Fruit fly (Drosophila melanogaster) whole organism, pupa: ENCODE data around the gene SCCRO.
A peak's percentile ranks its signal among the peaks of the same experiment; 100 is the strongest.

ENCODE experiments used
- CG10348 ChIP-seq: fragments of 200-800 bp; sonication (Bioruptor generic); IDR thresholded peaks from 2 replicates; pipeline ENCODE4 v1.3.6; 2022; ENCODE audit warnings: missing biosample characterization, missing genetic modification characterization
- CG12605 ChIP-seq: fragments of 200-800 bp; sonication (Bioruptor generic); IDR thresholded peaks from 2 replicates; pipeline ENCODE4 v1.3.6; 2022; ENCODE audit warnings: missing biosample characterization, missing genetic modification characterization
- CG13204 ChIP-seq: fragments of 200-800 bp; sonication (Bioruptor generic); optimal IDR thresholded peaks from 2 replicates; lab custom pipeline; 2018; ENCODE audit warnings: missing biosample characterization, mild to moderate bottlenecking, missing genetic modification characterization, moderate library complexity
- CG14655 ChIP-seq: fragments of 200-800 bp; sonication (Bioruptor generic); optimal IDR thresholded peaks from 3 replicates; lab custom pipeline; 2017; ENCODE audit warnings: mild to moderate bottlenecking, missing biosample characterization, missing genetic modification reagents, missing genetic modification characterization
- CG15710 ChIP-seq: fragments of 200-800 bp; sonication (Bioruptor generic); optimal IDR thresholded peaks from 2 replicates; lab custom pipeline; 2018; ENCODE audit warnings: missing biosample characterization, mild to moderate bottlenecking, missing genetic modification characterization, moderate library complexity
- CG17806 ChIP-seq: fragments of 200-800 bp; sonication (Bioruptor generic); optimal IDR thresholded peaks from 2 replicates; lab custom pipeline; 2018; ENCODE audit warnings: missing biosample characterization, mild to moderate bottlenecking, missing genetic modification characterization, moderate library complexity
- CG32121 ChIP-seq: fragments of 200-800 bp; sonication (Bioruptor generic); IDR thresholded peaks from 2 replicates; pipeline ENCODE4 v1.3.6; 2022; ENCODE audit warnings: missing biosample characterization, missing genetic modification characterization
- CG34367 ChIP-seq: fragments of 200-800 bp; sonication (Bioruptor generic); optimal IDR thresholded peaks from 2 replicates; lab custom pipeline; 2018; ENCODE audit warnings: missing biosample characterization, mild to moderate bottlenecking, missing genetic modification characterization
- CG4496 ChIP-seq: fragments of 200-800 bp; sonication (Bioruptor generic); IDR thresholded peaks from 3 replicates; pipeline ENCODE4 v1.3.6; 2022; ENCODE audit warnings: missing biosample characterization, missing genetic modification characterization
- CG8159 ChIP-seq: fragments of 200-800 bp; sonication (Bioruptor generic); optimal IDR thresholded peaks from 3 replicates; lab custom pipeline; 2018; ENCODE audit warnings: missing biosample characterization, mild to moderate bottlenecking, missing genetic modification characterization, moderate library complexity
- CG8301 ChIP-seq: fragments of 200-800 bp; sonication (Bioruptor generic); optimal IDR thresholded peaks from 2 replicates; lab custom pipeline; 2018; ENCODE audit warnings: missing biosample characterization, mild to moderate bottlenecking, missing genetic modification characterization
- CG9948 ChIP-seq: fragments of 200-800 bp; sonication (Bioruptor generic); optimal IDR thresholded peaks from 2 replicates; lab custom pipeline; 2018; ENCODE audit warnings: missing biosample characterization, mild to moderate bottlenecking, missing genetic modification characterization, moderate library complexity
- D1 ChIP-seq: fragments of 200-800 bp; sonication (Bioruptor generic); optimal IDR thresholded peaks from 2 replicates; lab custom pipeline; 2018; ENCODE audit warnings: missing biosample characterization, mild to moderate bottlenecking, missing genetic modification characterization, moderate library complexity
- EcR ChIP-seq: fragments of 200-800 bp; sonication (Bioruptor generic); optimal IDR thresholded peaks from 3 replicates; lab custom pipeline; 2019; ENCODE audit warnings: missing biosample characterization, missing genetic modification characterization, mild to moderate bottlenecking, moderate library complexity, missing genetic modification reagents
- Ets98B ChIP-seq: fragments of 200-800 bp; sonication (Bioruptor generic); IDR thresholded peaks from 2 replicates; pipeline ENCODE4 v1.3.6; 2022; ENCODE audit warnings: missing biosample characterization, missing genetic modification characterization
- Pif1A ChIP-seq: fragments of 200-800 bp; sonication (Bioruptor generic); optimal IDR thresholded peaks from 3 replicates; lab custom pipeline; 2016; ENCODE audit warnings: missing biosample characterization, missing genetic modification characterization
- Pif1B ChIP-seq: fragments of 200-800 bp; sonication (Bioruptor generic); optimal IDR thresholded peaks from 3 replicates; lab custom pipeline; 2016; ENCODE audit warnings: missing biosample characterization, missing genetic modification characterization
- Snoo ChIP-seq: fragments of 200-800 bp; sonication (Bioruptor generic); optimal IDR thresholded peaks from 3 replicates; lab custom pipeline; 2017; ENCODE audit warnings: missing biosample characterization, mild to moderate bottlenecking, missing genetic modification characterization, inconsistent platforms
- fd96Ca ChIP-seq: fragments of 200-800 bp; sonication (Bioruptor generic); IDR thresholded peaks from 3 replicates; pipeline ENCODE4 v1.3.6; 2022; ENCODE audit warnings: missing biosample characterization, missing genetic modification characterization
- gl ChIP-seq: fragments of 200-800 bp; sonication (Bioruptor generic); optimal IDR thresholded peaks from 2 replicates; lab custom pipeline; 2018; ENCODE audit warnings: missing biosample characterization, mild to moderate bottlenecking, missing genetic modification characterization
- rn ChIP-seq: fragments of 200-800 bp; sonication (Bioruptor generic); IDR thresholded peaks from 2 replicates; pipeline ENCODE4 v1.3.6; 2022; ENCODE audit warnings: missing biosample characterization, missing genetic modification characterization

The SCCRO gene

DNA sequence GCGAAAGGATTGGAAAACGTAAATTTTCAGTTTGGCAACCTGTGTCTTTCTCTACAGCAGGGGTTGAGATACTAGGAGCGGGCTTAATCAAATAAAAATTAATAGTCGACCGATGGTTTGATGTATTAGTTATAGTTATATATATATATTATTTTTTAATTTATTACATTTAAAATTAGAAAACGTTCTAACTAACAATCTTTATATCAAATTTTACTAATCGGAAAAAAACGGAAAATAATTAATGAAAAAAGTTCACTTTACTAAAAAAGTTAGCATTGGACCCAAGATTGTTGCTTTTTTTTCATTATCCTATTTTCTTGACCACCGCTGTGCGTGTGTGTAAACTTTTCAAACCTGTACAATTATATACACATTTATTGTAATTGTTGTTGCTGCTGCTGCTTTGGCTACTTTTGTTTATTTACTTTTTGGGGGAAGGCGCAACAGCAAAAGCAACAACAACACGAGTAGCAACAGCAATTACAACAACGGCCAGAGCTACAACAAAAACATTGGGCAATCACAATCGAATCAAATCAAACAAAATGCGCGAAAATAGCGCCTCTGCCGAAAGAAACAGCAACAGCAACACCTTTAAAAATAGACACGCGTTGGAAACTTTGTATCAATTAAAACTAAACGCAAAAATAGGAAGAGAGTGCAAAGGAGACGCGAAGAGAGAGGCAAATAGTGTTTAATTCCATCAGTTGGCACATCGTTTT lies 29.5 kb downstream of the SCCRO start:
- TF ChIP-seq CG15710 (peak; percentile 11), CG8301 (tag; lab: Kevin White, UChicago) (peak; percentile 42), CG8159 (tag; lab: Kevin White, UChicago) (peak; percentile 23), D1 (no peak), CG32121 (GFP tag; lab: Robert Waterston, UW) (peak; percentile 62), CG9948 (tag; lab: Kevin White, UChicago) (peak; percentile 42), Snoo (peak; percentile 18), Ets98B (GFP tag; lab: Robert Waterston, UW) (peak; percentile 61), CG17806 (tag; lab: Kevin White, UChicago) (no peak), CG34367 (tag; lab: Kevin White, UChicago) (no peak), CG12605 (GFP tag; lab: Robert Waterston, UW) (0 out of 2 replicates have a peak, but pooled peaks have one; percentile 12), CG4496 (no peak), CG13204 (GFP tag; lab: Kevin White, UChicago) (no peak), CG14655 (GFP tag; lab: Kevin White, UChicago) (peak; percentile 57), Pif1B (no peak), Pif1A (GFP tag; lab: Kevin White, UChicago) (peak; percentile 26), fd96Ca (GFP tag; lab: Robert Waterston, UW) (peak; percentile 53)
- TF ChIP-seq, all 21 proteins: peak for 11

dm6 chr3L:15593399-15593798 lies 30.2 kb downstream of the SCCRO start:
- TF ChIP-seq Ets98B (GFP tag; lab: Robert Waterston, UW) (0 out of 2 replicates have a peak, but pooled peaks have one; percentile 2), CG32121 (GFP tag; lab: Robert Waterston, UW) (no peak), rn (GFP tag; lab: Robert Waterston, UW) (no peak), CG12605 (GFP tag; lab: Robert Waterston, UW) (peak; percentile 95), CG8159 (tag; lab: Kevin White, UChicago) (no peak), CG17806 (tag; lab: Kevin White, UChicago) (no peak), Snoo (no peak)

- TF ChIP-seq CG4496 (0 out of 3 replicates have a peak, but pooled peaks have one; percentile 36), CG10348 (no peak), EcR (peak; percentile 45), fd96Ca (GFP tag; lab: Robert Waterston, UW) (0 out of 3 replicates have a peak, but pooled peaks have one; percentile 26)
Measured at dm6 chr3L:15594093-15594653, 30.9 kb downstream of the SCCRO start.

- TF ChIP-seq D1 (no peak), CG8159 (tag; lab: Kevin White, UChicago) (peak; percentile 47), Ets98B (GFP tag; lab: Robert Waterston, UW) (no peak), Snoo (no peak), CG14655 (GFP tag; lab: Kevin White, UChicago) (no peak), CG13204 (GFP tag; lab: Kevin White, UChicago) (no peak), Pif1B (no peak), EcR (no peak), gl (tag; lab: Kevin White, UChicago) (no peak), CG17806 (tag; lab: Kevin White, UChicago) (no peak), CG15710 (peak; percentile 6), rn (GFP tag; lab: Robert Waterston, UW) (no peak), CG32121 (GFP tag; lab: Robert Waterston, UW) (no peak), CG9948 (tag; lab: Kevin White, UChicago) (peak; percentile 2), CG8301 (tag; lab: Kevin White, UChicago) (no peak), CG34367 (tag; lab: Kevin White, UChicago) (peak; percentile 16), CG12605 (GFP tag; lab: Robert Waterston, UW) (no peak), fd96Ca (GFP tag; lab: Robert Waterston, UW) (no peak), Pif1A (GFP tag; lab: Kevin White, UChicago) (peak; percentile 30), CG10348 (no peak), CG4496 (no peak)
- TF ChIP-seq, all 21 proteins: peak for 5
Measured at dm6 chr3L:15595175-15595724, 32.0 kb downstream of the SCCRO start.

- TF ChIP-seq CG34367 (tag; lab: Kevin White, UChicago), result peak; percentile 25
- no peak for TF ChIP-seq rn (GFP tag; lab: Robert Waterston, UW)
- no peak for TF ChIP-seq CG10348
- no peak for TF ChIP-seq CG13204 (GFP tag; lab: Kevin White, UChicago)
- TF ChIP-seq CG17806 (tag; lab: Kevin White, UChicago), result peak; percentile 64
- TF ChIP-seq CG14655 (GFP tag; lab: Kevin White, UChicago), result peak; percentile 22
- TF ChIP-seq CG15710, result peak; percentile 38
- TF ChIP-seq CG4496, result peak; percentile 30; the same call in 2 of the 3 replicates
- TF ChIP-seq CG8159 (tag; lab: Kevin White, UChicago), result peak; percentile 57
- TF ChIP-seq Pif1B, result peak; percentile 26
- TF ChIP-seq fd96Ca (GFP tag; lab: Robert Waterston, UW), result no peak
- no peak for TF ChIP-seq CG8301 (tag; lab: Kevin White, UChicago)
- 0 out of 2 replicates have a peak, but pooled peaks have one; percentile 13 for TF ChIP-seq Ets98B (GFP tag; lab: Robert Waterston, UW)
- peak; percentile 51 for TF ChIP-seq Pif1A (GFP tag; lab: Kevin White, UChicago)
- peak; percentile 32 for TF ChIP-seq CG9948 (tag; lab: Kevin White, UChicago)
- TF ChIP-seq EcR, result no peak
Measured at dm6 chr3L:15595980-15596379, 32.8 kb downstream of the SCCRO start.
